Fruit fly (Drosophila melanogaster) whole organism, embryonic: ENCODE results near the gene CG14440.

Source experiments
- Antp ChIP-seq: fragments of 200-800 bp; sonication (Bioruptor generic); optimal IDR thresholded peaks from 3 replicates; lab custom pipeline; 2016; ENCODE audit warnings: missing biosample characterization, missing genetic modification characterization
- Atf-2 ChIP-seq: fragments of 200-800 bp; sonication (Bioruptor generic); optimal IDR thresholded peaks from 2 replicates; lab custom pipeline; 2016; ENCODE audit warnings: missing biosample characterization, missing genetic modification characterization
- CG10267 ChIP-seq: fragments of 200-800 bp; sonication (Bioruptor generic); optimal IDR thresholded peaks from 2 replicates; lab custom pipeline; 2018; ENCODE audit warnings: missing biosample characterization, mild to moderate bottlenecking, missing genetic modification characterization, moderate library complexity
- CG11696 ChIP-seq: fragments of 200-800 bp; sonication (Bioruptor generic); IDR thresholded peaks from 2 replicates; pipeline ENCODE4 v1.3.6; 2022; ENCODE audit warnings: missing biosample characterization, missing genetic modification characterization
- CG12155 ChIP-seq: fragments of 200-800 bp; sonication (Bioruptor generic); optimal IDR thresholded peaks from 3 replicates; lab custom pipeline; 2016; ENCODE audit warnings: missing biosample characterization, missing genetic modification characterization
- CG12299 ChIP-seq: fragments of 200-800 bp; sonication (Bioruptor generic); optimal IDR thresholded peaks from 2 replicates; lab custom pipeline; 2018; ENCODE audit warnings: missing biosample characterization, mild to moderate bottlenecking, missing genetic modification characterization
- CG13296 ChIP-seq: fragments of 200-800 bp; sonication (Bioruptor generic); optimal IDR thresholded peaks from 3 replicates; lab custom pipeline; 2018; ENCODE audit warnings: missing biosample characterization, mild to moderate bottlenecking, missing genetic modification characterization
- CG15479 ChIP-seq: fragments of 200-800 bp; sonication (Bioruptor generic); optimal IDR thresholded peaks from 3 replicates; lab custom pipeline; 2019; ENCODE audit warnings: missing biosample characterization, mild to moderate bottlenecking, missing genetic modification characterization, moderate library complexity
- CG17829 ChIP-seq: fragments of 200-800 bp; optimal IDR thresholded peaks from 2 replicates; lab custom pipeline; 2019; ENCODE audit warnings: missing biosample characterization, mild to moderate bottlenecking, missing genetic modification characterization, moderate library complexity
- CG18011 ChIP-seq: fragments of 200-800 bp; sonication (Bioruptor generic); optimal IDR thresholded peaks from 2 replicates; lab custom pipeline; 2017; ENCODE audit warnings: missing biosample characterization, missing genetic modification characterization, mild to moderate bottlenecking, moderate library complexity, missing genotype
- CG18599 ChIP-seq: fragments of 200-800 bp; sonication (Bioruptor generic); optimal IDR thresholded peaks from 3 replicates; lab custom pipeline; 2017; ENCODE audit warnings: missing biosample characterization, missing genetic modification characterization, mild to moderate bottlenecking, moderate library complexity, missing genetic modification reagents
- CG31224 ChIP-seq: fragments of 200-800 bp; sonication (Bioruptor generic); IDR thresholded peaks from 2 replicates; pipeline ENCODE4 v1.3.6; 2022; ENCODE audit warnings: missing biosample characterization, missing genetic modification characterization
- CG31365 ChIP-seq: fragments of 200-800 bp; sonication (Bioruptor generic); optimal IDR thresholded peaks from 2 replicates; lab custom pipeline; 2018; ENCODE audit warnings: missing biosample characterization, mild to moderate bottlenecking, missing genetic modification characterization
- CG32772 ChIP-seq: fragments of 200-800 bp; sonication (Bioruptor generic); IDR thresholded peaks from 2 replicates; pipeline ENCODE4 v1.3.6; 2022; ENCODE audit warnings: missing biosample characterization, missing genetic modification characterization
- CG33557 ChIP-seq: fragments of 200-800 bp; sonication (Bioruptor generic); optimal IDR thresholded peaks from 2 replicates; lab custom pipeline; 2019; ENCODE audit warnings: missing biosample characterization, mild to moderate bottlenecking, missing genetic modification characterization, moderate library complexity
- CG42726 ChIP-seq: fragments of 200-800 bp; sonication (Bioruptor generic); IDR thresholded peaks from 2 replicates; pipeline ENCODE4 v1.3.6; 2022; ENCODE audit warnings: missing biosample characterization, missing genetic modification characterization; ENCODE audit not compliant: partially characterized antibody
- CG4404 ChIP-seq: fragments of 200-800 bp; sonication (Bioruptor generic); IDR thresholded peaks from 2 replicates; pipeline ENCODE4 v1.3.6; 2022; ENCODE audit warnings: missing biosample characterization, missing genetic modification characterization
- CG4820 ChIP-seq: fragments of 200-800 bp; sonication (Bioruptor generic); optimal IDR thresholded peaks from 3 replicates; lab custom pipeline; 2016; ENCODE audit warnings: missing biosample characterization, missing genetic modification characterization
- CG6654 ChIP-seq: fragments of 200-800 bp; sonication (Bioruptor generic); optimal IDR thresholded peaks from 2 replicates; lab custom pipeline; 2017; ENCODE audit warnings: missing biosample characterization, mild to moderate bottlenecking, missing genetic modification characterization
- CG7786 ChIP-seq: fragments of 200-800 bp; sonication (Bioruptor generic); optimal IDR thresholded peaks from 2 replicates; lab custom pipeline; 2016; ENCODE audit warnings: missing biosample characterization, missing genetic modification characterization
- Camta ChIP-seq: fragments of 200-800 bp; sonication (Bioruptor generic); optimal IDR thresholded peaks from 2 replicates; lab custom pipeline; 2016; ENCODE audit warnings: missing biosample characterization, missing genetic modification characterization
- Dip3 ChIP-seq: fragments of 200-800 bp; sonication (Bioruptor generic); optimal IDR thresholded peaks from 3 replicates; lab custom pipeline; 2016; ENCODE audit warnings: missing biosample characterization, missing genetic modification characterization
- Gsc ChIP-seq: fragments of 200-800 bp; sonication (Bioruptor generic); IDR thresholded peaks from 2 replicates; pipeline ENCODE4 v1.3.6; 2022; ENCODE audit warnings: missing biosample characterization, missing genetic modification characterization
- HLH54F ChIP-seq: fragments of 200-800 bp; sonication (Bioruptor generic); optimal IDR thresholded peaks from 3 replicates; lab custom pipeline; 2016; ENCODE audit warnings: missing biosample characterization, missing genetic modification characterization
- Hand ChIP-seq: fragments of 200-800 bp; sonication (Bioruptor generic); optimal IDR thresholded peaks from 2 replicates; lab custom pipeline; 2017; ENCODE audit warnings: mild to moderate bottlenecking, missing biosample characterization, missing genetic modification reagents, missing genetic modification characterization
- HmgZ ChIP-seq: fragments of 200-800 bp; sonication (Bioruptor generic); optimal IDR thresholded peaks from 2 replicates; lab custom pipeline; 2018; ENCODE audit warnings: missing biosample characterization, mild to moderate bottlenecking, missing genetic modification characterization
- Hr78 ChIP-seq, 2 experiments: fragments of 200-800 bp in 1 of 2; fragments of >200 bp in 1 of 2; sonication (Bioruptor generic) in 1 of 2; optimal IDR thresholded peaks; 2 replicates each; lab custom pipeline; 2017 to 2019; ENCODE audit warnings: missing biosample characterization in 2 of 2, missing genetic modification characterization in 2 of 2, mild to moderate bottlenecking in 1 of 2, moderate library complexity in 1 of 2
- NC2β ChIP-seq: fragments of 200-800 bp; sonication (Bioruptor generic); optimal IDR thresholded peaks from 2 replicates; lab custom pipeline; 2016; ENCODE audit warnings: missing biosample characterization, missing genetic modification characterization
- Oaz ChIP-seq: fragments of 200-800 bp; sonication (Bioruptor generic); IDR thresholded peaks from 2 replicates; pipeline ENCODE4 v1.3.6; 2022; ENCODE audit warnings: missing biosample characterization, missing genetic modification characterization
- Sox102F ChIP-seq: fragments of 200-800 bp; sonication (Bioruptor generic); optimal IDR thresholded peaks from 2 replicates; lab custom pipeline; 2018; ENCODE audit warnings: missing biosample characterization, mild to moderate bottlenecking, missing genetic modification characterization, moderate library complexity
- al ChIP-seq: fragments of 200-800 bp; sonication (Bioruptor generic); IDR thresholded peaks from 2 replicates; pipeline ENCODE4 v1.3.6; 2022; ENCODE audit warnings: missing biosample characterization, missing genetic modification characterization
- ash1 ChIP-seq: fragments of 200-800 bp; sonication (Bioruptor generic); optimal IDR thresholded peaks from 2 replicates; lab custom pipeline; 2018; ENCODE audit warnings: missing biosample characterization, mild to moderate bottlenecking, missing genetic modification characterization
- bab2 ChIP-seq: fragments of 200-800 bp; sonication (Bioruptor generic); optimal IDR thresholded peaks from 2 replicates; lab custom pipeline; 2016; ENCODE audit warnings: missing biosample characterization, missing genetic modification characterization
- chn ChIP-seq: fragments of 200-800 bp; sonication (Bioruptor generic); optimal IDR thresholded peaks from 2 replicates; lab custom pipeline; 2016; ENCODE audit warnings: missing biosample characterization, missing genetic modification characterization
- dm ChIP-seq: fragments of 200-800 bp; sonication (Bioruptor generic); optimal IDR thresholded peaks from 3 replicates; lab custom pipeline; 2016; ENCODE audit warnings: missing biosample characterization, missing genetic modification characterization
- dpn ChIP-seq, 2 experiments: fragments of 200-800 bp; sonication (Bioruptor generic); optimal IDR thresholded peaks; 3 replicates each; lab custom pipeline; 2016; ENCODE audit warnings: missing biosample characterization in 2 of 2, missing genetic modification characterization in 2 of 2
- esg ChIP-seq: fragments of 200-800 bp; sonication (Bioruptor generic); conservative IDR thresholded peaks from 2 replicates; pipeline ENCODE4 v1.3.6; 2022; ENCODE audit warnings: missing biosample characterization, missing genetic modification characterization
- ftz-f1 ChIP-seq: fragments of 200-800 bp; sonication (Bioruptor generic); optimal IDR thresholded peaks from 2 replicates; lab custom pipeline; 2016; ENCODE audit warnings: missing biosample characterization, missing genetic modification characterization
- her ChIP-seq: fragments of 200-800 bp; sonication (Bioruptor generic); optimal IDR thresholded peaks from 2 replicates; lab custom pipeline; 2016; ENCODE audit warnings: missing biosample characterization, missing genetic modification characterization
- jigr1 ChIP-seq: fragments of 200-800 bp; sonication (Bioruptor generic); IDR thresholded peaks from 3 replicates; pipeline ENCODE4 v1.3.6; 2022; ENCODE audit warnings: missing biosample characterization, missing genetic modification characterization
- lab ChIP-seq: fragments of 200-800 bp; sonication (Bioruptor generic); optimal IDR thresholded peaks from 3 replicates; lab custom pipeline; 2017; ENCODE audit warnings: missing biosample characterization, missing genetic modification characterization, mild to moderate bottlenecking, moderate library complexity, missing genetic modification reagents
- lmd ChIP-seq: fragments of 200-800 bp; sonication (Bioruptor generic); IDR thresholded peaks from 2 replicates; pipeline ENCODE4 v1.3.6; 2022; ENCODE audit warnings: missing biosample characterization, missing genetic modification characterization
- pan ChIP-seq, 4 experiments: fragments of >200 bp in 3 of 4; fragments of 200-800 bp in 1 of 4; sonication (Bioruptor generic) in 1 of 4; optimal IDR thresholded peaks in 3 of 4; IDR thresholded peaks in 1 of 4; 2 replicates each; pipeline versions ENCODE4 v1.3.6 to Lab custom; 2017 to 2022; ENCODE audit warnings: missing biosample characterization in 2 of 4, missing genetic modification characterization in 2 of 4, mixed read lengths in 1 of 4
- pnt ChIP-seq: fragments of 200-800 bp; sonication (Bioruptor generic); optimal IDR thresholded peaks from 3 replicates; lab custom pipeline; 2016; ENCODE audit warnings: missing biosample characterization, missing genetic modification characterization
- shn ChIP-seq: fragments of 200-800 bp; sonication (Bioruptor generic); optimal IDR thresholded peaks from 3 replicates; lab custom pipeline; 2016; ENCODE audit warnings: missing biosample characterization, missing genetic modification characterization
- slp2 ChIP-seq: fragments of 200-800 bp; sonication (Bioruptor generic); optimal IDR thresholded peaks from 2 replicates; lab custom pipeline; 2016; ENCODE audit warnings: missing biosample characterization, missing genetic modification characterization
- ssp ChIP-seq: fragments of 200-800 bp; sonication (Bioruptor generic); IDR thresholded peaks from 2 replicates; pipeline ENCODE4 v1.3.6; 2022; ENCODE audit warnings: missing biosample characterization, missing genetic modification characterization
- tin ChIP-seq: fragments of 200-800 bp; sonication (Bioruptor generic); optimal IDR thresholded peaks from 3 replicates; lab custom pipeline; 2016; ENCODE audit warnings: missing biosample characterization, missing genetic modification characterization
- vvl ChIP-seq: fragments of 200-800 bp; sonication (Bioruptor generic); IDR thresholded peaks from 2 replicates; pipeline ENCODE4 v1.3.6; 2022; ENCODE audit warnings: missing biosample characterization, missing genetic modification characterization

CG14440 gene

dm6 chrX:6662876-6663551 lies 35.4 kb downstream of the CG14440 start (continued):
- TF ChIP-seq tin (GFP tag; lab: Kevin White, UChicago) (peak; percentile 11), CG18599 (GFP tag; lab: Kevin White, UChicago) (peak; percentile 49), jigr1 (GFP tag; lab: Robert Waterston, UW) (no peak), CG15479 (GFP tag; lab: Kevin White, UChicago) (no peak), vvl (GFP tag; lab: Robert Waterston, UW) (peak; percentile 47), Gsc (GFP tag; lab: Robert Waterston, UW) (no peak), CG12155 (GFP tag; lab: Kevin White, UChicago) (peak; percentile 2), NC2β (no peak), dm (GFP tag; lab: Kevin White, UChicago) (peak; percentile 18), CG7786 (GFP tag; lab: Kevin White, UChicago) (peak; percentile 49), Atf-2 (GFP tag; lab: Kevin White, UChicago) (peak; percentile 15), shn (peak; percentile 24), CG31365 (tag; lab: Kevin White, UChicago) (no peak), Camta (GFP tag; lab: Kevin White, UChicago) (peak; percentile 38), Oaz (GFP tag; lab: Robert Waterston, UW) (0 out of 2 replicates have a peak, but pooled peaks have one; percentile 32), CG11696 (no peak), CG33557 (no peak), CG42726 (GFP tag; lab: Robert Waterston, UW) (no peak), esg (peak; percentile 28), CG6654 (GFP tag; lab: Kevin White, UChicago) (no peak), pnt (GFP tag; lab: Kevin White, UChicago) (no peak), dpn (GFP tag; optimal IDR thresholded peaks at IDR 0.05; lab: Kevin White, UChicago) (peak; percentile 30 to 58), CG4404 (GFP tag; lab: Robert Waterston, UW) (0 out of 2 replicates have a peak, but pooled peaks have one; percentile 19), CG32772 (no peak), chn (GFP tag; lab: Kevin White, UChicago) (peak; percentile 12), ash1 (GFP tag; lab: Kevin White, UChicago) (no peak), lmd (GFP tag; lab: Robert Waterston, UW) (peak; percentile 69), CG12299 (tag; lab: Kevin White, UChicago) (no peak), HmgZ (tag; lab: Kevin White, UChicago) (no peak), slp2 (GFP tag; lab: Kevin White, UChicago) (no peak), CG31224 (GFP tag; lab: Robert Waterston, UW) (0 out of 2 replicates have a peak, but pooled peaks have one; percentile 8), CG17829 (peak; percentile 25), CG10267 (tag; lab: Kevin White, UChicago) (peak; percentile 2), CG18011 (no peak), ftz-f1 (no peak), Antp (GFP tag; lab: Kevin White, UChicago) (peak; percentile 48), lab (GFP tag; lab: Kevin White, UChicago) (peak; percentile 58), pan (optimal IDR thresholded peaks at IDR 0.05; lab: Kevin White, UChicago) (no peak), pan (GFP tag; optimal IDR thresholded peaks at IDR 0.05 in 1 of 2, IDR thresholded peaks at IDR 0.05 in 1 of 2) (peak in 1 of 2 experiments; percentile 61), ssp (GFP tag; lab: Robert Waterston, UW) (peak; percentile 40; the same call in 1 of the 2 replicates), her (GFP tag; lab: Kevin White, UChicago) (peak; percentile 51), CG4820 (GFP tag; lab: Kevin White, UChicago) (peak; percentile 13), HLH54F (peak; percentile 12), Hand (GFP tag; lab: Kevin White, UChicago) (no peak), bab2 (peak; percentile 0), Dip3 (GFP tag; lab: Kevin White, UChicago) (peak; percentile 5), Hr78 (GFP tag; optimal IDR thresholded peaks at IDR 0.05; lab: Kevin White, UChicago) (peak in 1 of 2 experiments; percentile 46), CG13296 (GFP tag; lab: Kevin White, UChicago) (peak; percentile 33), al (GFP tag; lab: Robert Waterston, UW) (peak; percentile 49; the same call in 1 of the 2 replicates), Sox102F (GFP tag; lab: Kevin White, UChicago) (peak; percentile 18)
